Fruit fly (Drosophila melanogaster) whole organism, prepupa: ENCODE measurements around the gene CG13919.
A peak's percentile ranks its signal among the peaks of the same experiment; 100 is the strongest.

Experiments
- Blimp-1 ChIP-seq: fragments of 200-800 bp; sonication (Bioruptor generic); optimal IDR thresholded peaks from 3 replicates; lab custom pipeline; 2017; ENCODE audit warnings: missing biosample characterization, missing genetic modification characterization, mild to moderate bottlenecking, moderate library complexity, missing genetic modification reagents
- CG10631 ChIP-seq: fragments of 200-800 bp; sonication (Bioruptor generic); optimal IDR thresholded peaks from 2 replicates; lab custom pipeline; 2016; ENCODE audit warnings: missing biosample characterization, missing genetic modification characterization
- CG11294 ChIP-seq: fragments of 200-800 bp; sonication (Bioruptor generic); IDR thresholded peaks from 2 replicates; pipeline ENCODE4 v1.3.6; 2022; ENCODE audit warnings: missing biosample characterization, missing genetic modification characterization
- CG11762 ChIP-seq: fragments of 200-800 bp; sonication (Bioruptor generic); optimal IDR thresholded peaks from 3 replicates; lab custom pipeline; 2016; ENCODE audit warnings: missing biosample characterization, missing genetic modification characterization; ENCODE audit not compliant: insufficient read depth
- CG11902 ChIP-seq: fragments of 200-800 bp; sonication (Bioruptor generic); optimal IDR thresholded peaks from 3 replicates; lab custom pipeline; 2016; ENCODE audit warnings: missing biosample characterization, missing genetic modification characterization
- CG15336 ChIP-seq: fragments of 200-800 bp; sonication (Bioruptor generic); IDR thresholded peaks from 2 replicates; pipeline ENCODE4 v1.3.6; 2022; ENCODE audit warnings: missing biosample characterization, missing genetic modification characterization
- CG1621 ChIP-seq: fragments of 200-800 bp; sonication (Bioruptor generic); optimal IDR thresholded peaks from 3 replicates; lab custom pipeline; 2018; ENCODE audit warnings: missing biosample characterization, mild to moderate bottlenecking, missing genetic modification characterization
- CG16779 ChIP-seq: fragments of 200-800 bp; sonication (Bioruptor generic); optimal IDR thresholded peaks from 3 replicates; lab custom pipeline; 2017; ENCODE audit warnings: missing biosample characterization, mild to moderate bottlenecking, missing genetic modification characterization
- CG3032 ChIP-seq: fragments of 200-800 bp; optimal IDR thresholded peaks from 2 replicates; lab custom pipeline; 2019; ENCODE audit warnings: missing biosample characterization, mild to moderate bottlenecking, missing genetic modification characterization, moderate library complexity
- CG31627 ChIP-seq: fragments of 200-800 bp; sonication (Bioruptor generic); optimal IDR thresholded peaks from 3 replicates; lab custom pipeline; 2016; ENCODE audit warnings: missing biosample characterization, missing genetic modification characterization
- CG34406 ChIP-seq: fragments of 200-800 bp; sonication (Bioruptor generic); optimal IDR thresholded peaks from 3 replicates; lab custom pipeline; 2016; ENCODE audit warnings: missing biosample characterization, missing genetic modification characterization
- CG3919 ChIP-seq: fragments of 200-800 bp; sonication (Bioruptor generic); optimal IDR thresholded peaks from 3 replicates; lab custom pipeline; 2016; ENCODE audit warnings: missing biosample characterization, missing genetic modification characterization
- CG6163 ChIP-seq: fragments of 200-800 bp; sonication (Bioruptor generic); IDR thresholded peaks from 3 replicates; pipeline ENCODE4 v1.3.6; 2022; ENCODE audit warnings: missing biosample characterization, missing genetic modification characterization
- CG6276 ChIP-seq: fragments of 200-800 bp; sonication (Bioruptor generic); optimal IDR thresholded peaks from 2 replicates; lab custom pipeline; 2017; ENCODE audit warnings: missing biosample characterization, mild to moderate bottlenecking, missing genetic modification characterization
- CG6792 ChIP-seq: fragments of 200-800 bp; sonication (Bioruptor generic); optimal IDR thresholded peaks from 3 replicates; lab custom pipeline; 2016; ENCODE audit warnings: missing biosample characterization, missing genetic modification characterization
- CG6808 ChIP-seq: fragments of 200-800 bp; sonication (Bioruptor generic); optimal IDR thresholded peaks from 3 replicates; lab custom pipeline; 2017; ENCODE audit warnings: missing biosample characterization, missing genetic modification characterization, mild to moderate bottlenecking, moderate library complexity, missing genetic modification reagents
- CG6854 ChIP-seq: fragments of 200-800 bp; sonication (Bioruptor generic); optimal IDR thresholded peaks from 2 replicates; lab custom pipeline; 2017; ENCODE audit warnings: missing biosample characterization, mild to moderate bottlenecking, missing genetic modification characterization
- CG7368 ChIP-seq: fragments of 200-800 bp; sonication (Bioruptor generic); optimal IDR thresholded peaks from 3 replicates; lab custom pipeline; 2016; ENCODE audit warnings: missing biosample characterization, missing genetic modification characterization
- CG8119 ChIP-seq: fragments of 200-800 bp; sonication (Bioruptor generic); IDR thresholded peaks from 3 replicates; pipeline ENCODE4 v1.3.6; 2022; ENCODE audit warnings: missing biosample characterization, missing genetic modification characterization
- CG8319 ChIP-seq: fragments of 200-800 bp; sonication (Bioruptor generic); optimal IDR thresholded peaks from 3 replicates; lab custom pipeline; 2016; ENCODE audit warnings: missing biosample characterization, missing genetic modification characterization
- CG8632 ChIP-seq: fragments of 200-800 bp; sonication (Bioruptor generic); optimal IDR thresholded peaks from 3 replicates; lab custom pipeline; 2016; ENCODE audit warnings: missing biosample characterization, missing genetic modification characterization
- Eip75B ChIP-seq: fragments of 200-800 bp; sonication (Bioruptor generic); optimal IDR thresholded peaks from 3 replicates; lab custom pipeline; 2016; ENCODE audit warnings: missing biosample characterization, missing genetic modification characterization
- Eip78C ChIP-seq: fragments of 200-800 bp; sonication (Bioruptor generic); peaks from one replicate; lab custom pipeline; 2016; ENCODE audit warnings: missing biosample characterization, missing genetic modification characterization
- Eip93F ChIP-seq: fragments of 200-800 bp; sonication (Bioruptor generic); optimal IDR thresholded peaks from 2 replicates; lab custom pipeline; 2016; ENCODE audit warnings: missing biosample characterization, mild to moderate bottlenecking, missing genetic modification characterization
- Ets21C ChIP-seq: fragments of 200-800 bp; sonication (Bioruptor generic); optimal IDR thresholded peaks from 3 replicates; lab custom pipeline; 2016; ENCODE audit warnings: missing biosample characterization, missing genetic modification characterization
- Ets96B ChIP-seq: fragments of 200-800 bp; optimal IDR thresholded peaks from 2 replicates; lab custom pipeline; 2019; ENCODE audit warnings: missing biosample characterization, mild to moderate bottlenecking, missing genetic modification characterization, moderate library complexity
- Gug ChIP-seq: fragments of 200-800 bp; sonication (Bioruptor generic); IDR thresholded peaks from 2 replicates; pipeline ENCODE4 v1.3.6; 2022; ENCODE audit warnings: missing biosample characterization, missing genetic modification characterization
- Hr39 ChIP-seq: fragments of 200-800 bp; sonication (Bioruptor generic); optimal IDR thresholded peaks from 2 replicates; lab custom pipeline; 2016; ENCODE audit warnings: missing biosample characterization, missing genetic modification characterization
- Hr4 ChIP-seq: fragments of 200-800 bp; sonication (Bioruptor generic); optimal IDR thresholded peaks from 3 replicates; lab custom pipeline; 2016; ENCODE audit warnings: missing biosample characterization, missing genetic modification characterization
- Lpt ChIP-seq: fragments of 200-800 bp; sonication (Bioruptor generic); optimal IDR thresholded peaks from 3 replicates; lab custom pipeline; 2016; ENCODE audit warnings: missing biosample characterization, missing genetic modification characterization
- Met ChIP-seq: fragments of 200-800 bp; sonication (Bioruptor generic); optimal IDR thresholded peaks from 3 replicates; lab custom pipeline; 2016; ENCODE audit warnings: missing biosample characterization, missing genetic modification characterization
- OdsH ChIP-seq: fragments of 200-800 bp; sonication (Bioruptor generic); optimal IDR thresholded peaks from 3 replicates; lab custom pipeline; 2016; ENCODE audit warnings: missing biosample characterization, missing genetic modification characterization
- Smox ChIP-seq: fragments of 200-800 bp; sonication (Bioruptor generic); optimal IDR thresholded peaks from 3 replicates; lab custom pipeline; 2016; ENCODE audit warnings: missing biosample characterization, missing genetic modification characterization
- Sox102F ChIP-seq: fragments of 200-800 bp; sonication (Bioruptor generic); optimal IDR thresholded peaks from 2 replicates; lab custom pipeline; 2016; ENCODE audit warnings: missing biosample characterization, mild to moderate bottlenecking, missing genetic modification characterization
- Sox14 ChIP-seq: fragments of 200-800 bp; sonication (Bioruptor generic); optimal IDR thresholded peaks from 3 replicates; lab custom pipeline; 2016; ENCODE audit warnings: missing biosample characterization, missing genetic modification characterization
- Sox15 ChIP-seq: fragments of 200-800 bp; sonication (Bioruptor generic); optimal IDR thresholded peaks from 3 replicates; lab custom pipeline; 2016; ENCODE audit warnings: missing biosample characterization, missing genetic modification characterization
- achi ChIP-seq: fragments of 200-800 bp; sonication (Bioruptor generic); optimal IDR thresholded peaks from 3 replicates; lab custom pipeline; 2016; ENCODE audit warnings: missing biosample characterization, missing genetic modification characterization
- acj6 ChIP-seq: fragments of 200-800 bp; sonication (Bioruptor generic); optimal IDR thresholded peaks from 3 replicates; lab custom pipeline; 2016; ENCODE audit warnings: missing biosample characterization, missing genetic modification characterization
- dac ChIP-seq: fragments of 200-800 bp; sonication (Bioruptor generic); optimal IDR thresholded peaks from 2 replicates; lab custom pipeline; 2017; ENCODE audit warnings: missing biosample characterization, mild to moderate bottlenecking, missing genetic modification characterization
- dsx ChIP-seq: fragments of 200-800 bp; optimal IDR thresholded peaks from 3 replicates; lab custom pipeline; 2019; ENCODE audit warnings: missing biosample characterization, mild to moderate bottlenecking, missing genetic modification characterization, moderate library complexity; ENCODE audit not compliant: poor library complexity, severe bottlenecking
- eg ChIP-seq: fragments of 200-800 bp; sonication (Bioruptor generic); IDR thresholded peaks from 3 replicates; pipeline ENCODE4 v1.3.6; 2022; ENCODE audit warnings: missing biosample characterization, missing genetic modification characterization
- esn ChIP-seq: fragments of 200-800 bp; sonication (Bioruptor generic); optimal IDR thresholded peaks from 2 replicates; lab custom pipeline; 2016; ENCODE audit warnings: missing biosample characterization, mild to moderate bottlenecking, missing genetic modification characterization, moderate library complexity
- fkh ChIP-seq: fragments of 200-800 bp; sonication (Bioruptor generic); optimal IDR thresholded peaks from 3 replicates; lab custom pipeline; 2017; ENCODE audit warnings: missing biosample characterization, mild to moderate bottlenecking, missing genetic modification characterization, moderate library complexity
- lz ChIP-seq: fragments of 200-800 bp; sonication (Bioruptor generic); optimal IDR thresholded peaks from 3 replicates; lab custom pipeline; 2016; ENCODE audit warnings: missing biosample characterization, missing genetic modification characterization
- net ChIP-seq: fragments of 200-800 bp; sonication (Bioruptor generic); optimal IDR thresholded peaks from 3 replicates; lab custom pipeline; 2016; ENCODE audit warnings: missing biosample characterization, missing genetic modification characterization
- pdm3 ChIP-seq: fragments of 200-800 bp; sonication (Bioruptor generic); optimal IDR thresholded peaks from 3 replicates; lab custom pipeline; 2016; ENCODE audit warnings: missing biosample characterization, missing genetic modification characterization
- salr ChIP-seq, 2 experiments: fragments of 200-800 bp; sonication (Bioruptor generic); optimal IDR thresholded peaks; 3 replicates each; lab custom pipeline; 2016 to 2018; ENCODE audit warnings: missing biosample characterization in 2 of 2, missing genetic modification characterization in 2 of 2, mild to moderate bottlenecking in 1 of 2
- spab ChIP-seq: fragments of 200-800 bp; sonication (Bioruptor generic); optimal IDR thresholded peaks from 2 replicates; lab custom pipeline; 2017; ENCODE audit warnings: missing biosample characterization, mild to moderate bottlenecking, missing genetic modification characterization, missing genetic modification reagents
- ss ChIP-seq, 2 experiments: fragments of 200-800 bp; sonication (Bioruptor generic); optimal IDR thresholded peaks; 2 replicates in 1 of 2; 3 replicates in 1 of 2; lab custom pipeline; 2017 to 2018; ENCODE audit warnings: mild to moderate bottlenecking in 2 of 2, missing biosample characterization in 2 of 2, missing genetic modification characterization in 2 of 2, moderate library complexity in 1 of 2
- topi ChIP-seq: fragments of 200-800 bp; sonication (Bioruptor generic); optimal IDR thresholded peaks from 3 replicates; lab custom pipeline; 2016; ENCODE audit warnings: missing biosample characterization, missing genetic modification characterization

The CG13919 gene

dm6 chr3L:1667423-1667822, 22.2 kb downstream of the CG13919 start:
- no peak for TF ChIP-seq CG15336 (GFP tag; lab: Robert Waterston, UW)
- no peak for TF ChIP-seq CG3032 (tag; lab: Kevin White, UChicago)

DNA sequence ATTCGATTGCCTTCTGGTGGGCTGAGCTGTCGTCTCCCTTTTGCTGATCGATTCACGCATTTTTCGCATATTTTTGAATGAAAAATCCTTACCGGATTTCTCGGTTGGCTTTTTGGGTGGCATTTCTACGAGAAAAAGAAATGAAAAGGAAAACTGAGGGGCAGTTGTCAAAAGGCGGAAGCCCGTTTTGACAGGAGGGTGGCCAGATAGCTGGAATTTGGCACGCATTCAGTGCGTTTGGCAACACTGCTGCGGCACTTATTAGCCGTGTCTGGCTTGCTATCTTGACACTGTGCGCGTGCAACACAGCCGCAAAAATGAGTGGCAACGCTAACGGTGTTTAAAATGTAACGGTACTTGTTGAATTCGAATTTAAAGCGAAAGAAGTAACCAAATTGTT, 23.2 kb downstream of the CG13919 start, which contains the start of gene RpL23A:
TSS of gene RpL23A (minus strand) at position 151 of the 400 bp plus-strand sequence.
- peak; percentile 93 for TF ChIP-seq CG31627 (GFP tag; lab: Kevin White, UChicago)
- no peak for TF ChIP-seq Hr4 (GFP tag; lab: Kevin White, UChicago)
- peak; percentile 58 for TF ChIP-seq CG34406 (GFP tag; lab: Kevin White, UChicago)
- TF ChIP-seq eg (GFP tag; lab: Robert Waterston, UW) = peak; percentile 84
- no peak for TF ChIP-seq CG6276 (GFP tag; lab: Kevin White, UChicago)
- TF ChIP-seq acj6 (GFP tag; lab: Kevin White, UChicago) = no peak
- no peak for TF ChIP-seq CG15336 (GFP tag; lab: Robert Waterston, UW)
- no peak for TF ChIP-seq CG6808 (GFP tag; lab: Kevin White, UChicago)
- TF ChIP-seq CG11294 (GFP tag; lab: Robert Waterston, UW) = peak; percentile 35; the same call in 1 of the 2 replicates
- peak; percentile 74 for TF ChIP-seq CG16779 (tag; lab: Kevin White, UChicago)
- TF ChIP-seq Sox102F = peak; percentile 70
- peak; percentile 81 for TF ChIP-seq CG11902 (GFP tag; lab: Kevin White, UChicago)
- peak; percentile 62 for TF ChIP-seq dac
- TF ChIP-seq lz (GFP tag; lab: Kevin White, UChicago) = peak; percentile 92
- peak; percentile 77 for TF ChIP-seq fkh
- peak; percentile 91 for TF ChIP-seq esn (GFP tag; lab: Kevin White, UChicago)
- peak; percentile 74 for TF ChIP-seq net (GFP tag; lab: Kevin White, UChicago)
- TF ChIP-seq CG1621 (tag; lab: Kevin White, UChicago) = peak; percentile 87
- TF ChIP-seq Hr39 (GFP tag; lab: Kevin White, UChicago) = peak; percentile 88
- TF ChIP-seq CG3919 (GFP tag; lab: Kevin White, UChicago) = no peak
- TF ChIP-seq OdsH (GFP tag; lab: Kevin White, UChicago) = peak; percentile 79
- peak; percentile 76 for TF ChIP-seq CG3032 (tag; lab: Kevin White, UChicago)
- no peak for TF ChIP-seq spab (GFP tag; lab: Kevin White, UChicago)
- TF ChIP-seq Blimp-1 (GFP tag; lab: Kevin White, UChicago) = peak; percentile 84
- peak; percentile 56 to 85 for TF ChIP-seq ss (GFP tag; optimal IDR thresholded peaks at IDR 0.05; lab: Kevin White, UChicago)
- peak; percentile 55 for TF ChIP-seq Sox15 (GFP tag; lab: Kevin White, UChicago)
- TF ChIP-seq CG8632 (GFP tag; lab: Kevin White, UChicago) = no peak
- TF ChIP-seq CG8319 (GFP tag; lab: Kevin White, UChicago) = peak; percentile 73
- TF ChIP-seq Eip93F (GFP tag; lab: Kevin White, UChicago) = no peak
- no peak for TF ChIP-seq pdm3 (GFP tag; lab: Kevin White, UChicago)
- peak; percentile 87 for TF ChIP-seq topi (GFP tag; lab: Kevin White, UChicago)
- peak; percentile 85 for TF ChIP-seq Eip75B
- peak; percentile 93 for TF ChIP-seq CG6163
- TF ChIP-seq CG10631 (GFP tag; lab: Kevin White, UChicago) = no peak
- peak; percentile 46; the same call in 1 of the 2 replicates for TF ChIP-seq Gug (GFP tag; lab: Robert Waterston, UW)
- TF ChIP-seq Ets21C (GFP tag; lab: Kevin White, UChicago) = peak; percentile 74
- peak in 1 of 2 experiments; percentile 86 for TF ChIP-seq salr (GFP tag; optimal IDR thresholded peaks at IDR 0.05; lab: Kevin White, UChicago)
- peak; percentile 85 for TF ChIP-seq CG7368
- TF ChIP-seq CG6854 (GFP tag; lab: Kevin White, UChicago) = peak; percentile 89
- peak; percentile 95 for TF ChIP-seq Eip78C
- peak; percentile 85 for TF ChIP-seq Met (GFP tag; lab: Kevin White, UChicago)
- TF ChIP-seq CG6792 (GFP tag; lab: Kevin White, UChicago) = peak; percentile 73
- no peak for TF ChIP-seq Lpt (GFP tag; lab: Kevin White, UChicago)
- TF ChIP-seq Ets96B = peak; percentile 39
- peak; percentile 68 for TF ChIP-seq Sox14
- no peak for TF ChIP-seq CG8119 (GFP tag; lab: Robert Waterston, UW)
- peak; percentile 79 for TF ChIP-seq Smox
- peak; percentile 57 for TF ChIP-seq CG11762
- no peak for TF ChIP-seq dsx (GFP tag; lab: Kevin White, UChicago)
- TF ChIP-seq achi (GFP tag; lab: Kevin White, UChicago) = peak; percentile 100
